Fruit fly (Drosophila melanogaster): Measurements from ENCODE around the gene PolZ2.

PolZ2 gene

dm6 chr3R:5572900-5573665 lies 15.6 kb upstream of the PolZ2 start:
- TF ChIP-seq CG17801 (GFP tag; optimal IDR thresholded peaks at IDR 0.05; ENCODE audit: partially characterized antibody): no peak

dm6 chr3R:5573883-5574282 lies 14.8 kb upstream of the PolZ2 start:
- TF ChIP-seq CG17801 (GFP tag; optimal IDR thresholded peaks at IDR 0.05; ENCODE audit: partially characterized antibody): no peak

- TF ChIP-seq CG17801 (GFP tag; optimal IDR thresholded peaks at IDR 0.05; ENCODE audit: partially characterized antibody): no peak
Observed at dm6 chr3R:5587863-5588519, 682 bp upstream of the PolZ2 start, which contains the start of gene CG2926. CG2926 (minus strand) TSS chr3R:5588380.

- TF ChIP-seq CG17801 (GFP tag; optimal IDR thresholded peaks at IDR 0.05; ENCODE audit: partially characterized antibody): peak; percentile 69
Observed at dm6 chr3R:5591398-5591853, 2.8 kb downstream of the PolZ2 start, which contains the start of the genes noi and Vha26. noi (minus strand) TSS chr3R:5591459. Vha26 (plus strand) TSS chr3R:5591763.

- peak; percentile 22 for TF ChIP-seq CG17801 (GFP tag; optimal IDR thresholded peaks at IDR 0.05; ENCODE audit: partially characterized antibody)
Observed at dm6 chr3R:5592009-5592572, 3.4 kb downstream of the PolZ2 start.

dm6 chr3R:5594878-5595277 lies 6.2 kb downstream of the PolZ2 start:
- TF ChIP-seq CG17801 (GFP tag; optimal IDR thresholded peaks at IDR 0.05; ENCODE audit: partially characterized antibody): peak; percentile 40

dm6 chr3R:5599521-5600360 lies 11.1 kb downstream of the PolZ2 start:
- peak; percentile 46 for TF ChIP-seq CG17801 (GFP tag; optimal IDR thresholded peaks at IDR 0.05; ENCODE audit: partially characterized antibody)

- TF ChIP-seq CG17801 (GFP tag; optimal IDR thresholded peaks at IDR 0.05; ENCODE audit: partially characterized antibody): peak; percentile 67
Observed at dm6 chr3R:5600361-5601043, 11.8 kb downstream of the PolZ2 start.

dm6 chr3R:5601044-5601523 lies 12.4 kb downstream of the PolZ2 start, which contains the start of the genes kra and SecS:
kra (minus strand) TSS chr3R:5601136.
SecS (plus strand) TSS chr3R:5601433.
- no peak for TF ChIP-seq CG17801 (GFP tag; optimal IDR thresholded peaks at IDR 0.05; ENCODE audit: partially characterized antibody)

- TF ChIP-seq CG17801 (GFP tag; optimal IDR thresholded peaks at IDR 0.05; ENCODE audit: partially characterized antibody): no peak
Observed at dm6 chr3R:5606477-5606876, 17.8 kb downstream of the PolZ2 start, which contains the start of gene asl. asl (minus strand) TSS chr3R:5606543.

- no peak for TF ChIP-seq CG17801 (GFP tag; optimal IDR thresholded peaks at IDR 0.05; ENCODE audit: partially characterized antibody)
Observed at dm6 chr3R:5608422-5608821, 19.7 kb downstream of the PolZ2 start.

- no peak for TF ChIP-seq CG17801 (GFP tag; optimal IDR thresholded peaks at IDR 0.05; ENCODE audit: partially characterized antibody)
Observed at dm6 chr3R:5610656-5611055, 22.0 kb downstream of the PolZ2 start.

dm6 chr3R:5611167-5611566 lies 22.5 kb downstream of the PolZ2 start:
- TF ChIP-seq CG17801 (GFP tag; optimal IDR thresholded peaks at IDR 0.05; ENCODE audit: partially characterized antibody): no peak

- TF ChIP-seq CG17801 (GFP tag; optimal IDR thresholded peaks at IDR 0.05; ENCODE audit: partially characterized antibody): peak; percentile 4
Observed at dm6 chr3R:5611733-5612132, 23.1 kb downstream of the PolZ2 start.
